Worm (Caenorhabditis elegans) whole organism, L3 larva: ENCODE measurements around the gene str-64.

Source experiments
- R02D3.7 ChIP-seq: fragments of 150-350 bp; optimal IDR thresholded peaks from 2 replicates; lab custom pipeline; 2014; ENCODE audit warnings: missing biosample characterization, missing genetic modification characterization
- ZK546.5 ChIP-seq: sonication (generic microtip); optimal IDR thresholded peaks from 2 replicates; lab custom pipeline; 2017; ENCODE audit warnings: missing biosample characterization, missing genetic modification characterization
- aly-2 ChIP-seq: fragments of 150-350 bp; optimal IDR thresholded peaks from 2 replicates; lab custom pipeline; 2014; ENCODE audit warnings: missing biosample characterization, missing genetic modification characterization
- ama-1 ChIP-seq: fragments of 150-350 bp; optimal IDR thresholded peaks from 2 replicates; lab custom pipeline; 2018
- ceh-28 ChIP-seq: fragments of 150-350 bp; optimal IDR thresholded peaks from 2 replicates; lab custom pipeline; 2014; ENCODE audit warnings: missing biosample characterization, missing genetic modification reagents, missing genetic modification characterization
- ceh-82 ChIP-seq: fragments of 150-350 bp; optimal IDR thresholded peaks from 2 replicates; lab custom pipeline; 2014; ENCODE audit warnings: missing biosample characterization, missing genetic modification characterization
- ceh-9 ChIP-seq: sonication (generic microtip); optimal IDR thresholded peaks from 2 replicates; lab custom pipeline; 2018; ENCODE audit warnings: missing biosample characterization, missing genetic modification characterization
- egl-27 ChIP-seq: sonication (generic microtip); optimal IDR thresholded peaks from 4 replicates; lab custom pipeline; 2017; ENCODE audit warnings: missing biosample characterization, missing genetic modification reagents, missing genetic modification characterization
- egl-5 ChIP-seq: fragments of 150-350 bp; optimal IDR thresholded peaks from 2 replicates; lab custom pipeline; 2017; ENCODE audit warnings: missing biosample characterization, missing genetic modification reagents, missing genetic modification characterization, inconsistent platforms
- elt-2 ChIP-seq: sonication (generic microtip); optimal IDR thresholded peaks from 2 replicates; lab custom pipeline; 2016; ENCODE audit warnings: missing genetic modification reagents, mild to moderate bottlenecking, missing genetic modification characterization, missing compliant biosample characterization
- elt-3 ChIP-seq, 3 experiments: fragments of 150-350 bp in 1 of 3; sonication (generic microtip) in 2 of 3; optimal IDR thresholded peaks; 2 replicates in 2 of 3; 4 replicates in 1 of 3; lab custom pipeline; 2014 to 2017; ENCODE audit warnings: missing biosample characterization in 3 of 3, missing genetic modification characterization in 3 of 3
- fkh-10 ChIP-seq: sonication (generic microtip); optimal IDR thresholded peaks from 2 replicates; lab custom pipeline; 2017; ENCODE audit warnings: missing biosample characterization, missing genetic modification reagents, missing genetic modification characterization
- fkh-2 ChIP-seq: fragments of 150-350 bp; optimal IDR thresholded peaks from 2 replicates; lab custom pipeline; 2014; ENCODE audit warnings: missing biosample characterization, missing genetic modification reagents, missing genetic modification characterization
- fos-1 ChIP-seq: fragments of 150-350 bp; optimal IDR thresholded peaks from 2 replicates; lab custom pipeline; 2014; ENCODE audit warnings: missing biosample characterization, missing genetic modification characterization
- hmg-11 ChIP-seq: sonication (generic microtip); optimal IDR thresholded peaks from 2 replicates; lab custom pipeline; 2016; ENCODE audit warnings: missing genetic modification characterization, missing compliant biosample characterization
- jun-1 ChIP-seq: fragments of 150-350 bp; optimal IDR thresholded peaks from 2 replicates; lab custom pipeline; 2014; ENCODE audit warnings: missing biosample characterization, missing genetic modification reagents, missing genetic modification characterization
- lin-15B ChIP-seq: fragments of 150-350 bp; optimal IDR thresholded peaks from 2 replicates; lab custom pipeline; 2014; ENCODE audit warnings: missing biosample characterization, missing genetic modification characterization
- lin-39 ChIP-seq: fragments of 150-350 bp; optimal IDR thresholded peaks from 2 replicates; lab custom pipeline; 2018; ENCODE audit warnings: missing biosample characterization, missing genetic modification reagents, missing genetic modification characterization
- lsy-12 ChIP-seq: sonication (generic microtip); optimal IDR thresholded peaks from 2 replicates; lab custom pipeline; 2016; ENCODE audit warnings: mild to moderate bottlenecking, missing genetic modification characterization, missing compliant biosample characterization
- mdl-1 ChIP-seq: fragments of 150-350 bp; optimal IDR thresholded peaks from 2 replicates; lab custom pipeline; 2014; ENCODE audit warnings: missing biosample characterization, missing genetic modification characterization
- mml-1 ChIP-seq: fragments of 150-350 bp; sonication (generic microtip); optimal IDR thresholded peaks from 3 replicates; lab custom pipeline; 2014; ENCODE audit warnings: missing biosample characterization, missing genetic modification characterization
- nfya-1 ChIP-seq: sonication (generic microtip); optimal IDR thresholded peaks from 2 replicates; lab custom pipeline; 2017; ENCODE audit warnings: missing genetic modification characterization, mild to moderate bottlenecking, missing compliant biosample characterization, antibody characterized with exemption, moderate library complexity; ENCODE audit not compliant: insufficient read depth
- nhr-12 ChIP-seq: fragments of 150-350 bp; optimal IDR thresholded peaks from 2 replicates; lab custom pipeline; 2014; ENCODE audit warnings: missing biosample characterization, missing genetic modification characterization
- nhr-23 ChIP-seq: fragments of 150-350 bp; optimal IDR thresholded peaks from 2 replicates; lab custom pipeline; 2014; ENCODE audit warnings: missing biosample characterization, missing genetic modification reagents, missing genetic modification characterization
- nhr-237 ChIP-seq: fragments of 150-350 bp; optimal IDR thresholded peaks from 2 replicates; lab custom pipeline; 2014; ENCODE audit warnings: missing biosample characterization, missing genetic modification characterization
- nhr-25 ChIP-seq: sonication (generic microtip); optimal IDR thresholded peaks from 2 replicates; lab custom pipeline; 2017; ENCODE audit warnings: missing biosample characterization, missing genetic modification characterization
- nhr-28 ChIP-seq: fragments of 150-350 bp; optimal IDR thresholded peaks from 2 replicates; lab custom pipeline; 2014; ENCODE audit warnings: missing biosample characterization, missing genetic modification characterization
- nhr-43 ChIP-seq: sonication (generic microtip); optimal IDR thresholded peaks from 2 replicates; lab custom pipeline; 2016; ENCODE audit warnings: mild to moderate bottlenecking, missing genetic modification characterization, missing compliant biosample characterization; ENCODE audit not compliant: poor library complexity, severe bottlenecking
- nhr-76 ChIP-seq: fragments of 150-350 bp; sonication (generic microtip); optimal IDR thresholded peaks from 5 replicates; lab custom pipeline; 2014; ENCODE audit warnings: missing biosample characterization, missing genetic modification characterization
- nhr-77 ChIP-seq: fragments of 150-350 bp; optimal IDR thresholded peaks from 2 replicates; lab custom pipeline; 2014; ENCODE audit warnings: missing biosample characterization, missing genetic modification characterization
- pha-4 ChIP-seq: fragments of 150-350 bp; optimal IDR thresholded peaks from 2 replicates; lab custom pipeline; 2014; ENCODE audit warnings: missing biosample characterization, missing genetic modification reagents, missing genetic modification characterization
- pqm-1 ChIP-seq: fragments of 150-350 bp; optimal IDR thresholded peaks from 2 replicates; lab custom pipeline; 2017; ENCODE audit warnings: missing biosample characterization, missing genetic modification characterization, inconsistent platforms
- sea-2 ChIP-seq: fragments of 150-350 bp; sonication (generic microtip); optimal IDR thresholded peaks from 4 replicates; lab custom pipeline; 2014; ENCODE audit warnings: missing biosample characterization, missing genetic modification reagents, missing genetic modification characterization
- skn-1 ChIP-seq: fragments of 150-350 bp; optimal IDR thresholded peaks from 2 replicates; lab custom pipeline; 2014; ENCODE audit warnings: missing biosample characterization, missing genetic modification characterization
- snpc-4 ChIP-seq: fragments of 150-350 bp; optimal IDR thresholded peaks from 2 replicates; lab custom pipeline; 2014; ENCODE audit warnings: missing biosample characterization, missing genetic modification characterization
- tbx-2 ChIP-seq: sonication (generic microtip); optimal IDR thresholded peaks from 2 replicates; lab custom pipeline; 2016; ENCODE audit warnings: mild to moderate bottlenecking, missing genetic modification characterization, missing compliant biosample characterization
- unc-39 ChIP-seq: sonication (generic microtip); optimal IDR thresholded peaks from 4 replicates; lab custom pipeline; 2017; ENCODE audit warnings: missing biosample characterization, missing genetic modification characterization
- unc-62 ChIP-seq: fragments of 150-350 bp; sonication (generic microtip); optimal IDR thresholded peaks from 4 replicates; lab custom pipeline; 2014; ENCODE audit warnings: missing biosample characterization, missing genetic modification reagents, missing genetic modification characterization
- zag-1 ChIP-seq: fragments of 150-350 bp; optimal IDR thresholded peaks from 2 replicates; lab custom pipeline; 2014; ENCODE audit warnings: missing biosample characterization, missing genetic modification characterization
- ztf-11 ChIP-seq: fragments of 150-350 bp; optimal IDR thresholded peaks from 2 replicates; lab custom pipeline; 2014; ENCODE audit warnings: missing biosample characterization, missing genetic modification characterization
- ztf-4 ChIP-seq: fragments of 150-350 bp; optimal IDR thresholded peaks from 2 replicates; lab custom pipeline; 2014; ENCODE audit warnings: missing biosample characterization, missing genetic modification characterization

The str-64 gene

DNA sequence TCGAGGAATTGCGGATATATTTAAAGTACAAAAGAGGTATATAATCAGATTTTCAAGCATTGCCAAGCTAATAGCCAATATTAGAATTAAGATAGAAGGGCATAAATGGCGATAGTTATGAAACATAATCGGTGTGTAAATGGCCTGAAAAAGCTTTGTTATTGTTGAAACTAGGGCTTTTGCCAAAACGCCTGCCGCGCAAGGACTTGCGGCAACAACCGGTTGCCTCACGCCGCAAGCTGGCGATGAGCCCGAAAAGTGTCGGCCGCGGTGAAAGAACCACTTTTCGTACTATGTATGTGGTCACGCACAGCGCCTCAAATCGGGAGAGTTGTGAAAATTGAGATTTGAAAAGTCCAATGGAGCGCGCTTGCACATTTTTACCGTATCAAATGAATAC, 16.4 kb downstream of the str-64 start:
- no peak for TF ChIP-seq tbx-2 (tag; lab: Kevin White, UChicago)
- no peak for TF ChIP-seq fos-1 (tag; lab: Kevin White, UChicago)
- TF ChIP-seq nhr-25 (tag; lab: Kevin White, UChicago): no peak

DNA sequence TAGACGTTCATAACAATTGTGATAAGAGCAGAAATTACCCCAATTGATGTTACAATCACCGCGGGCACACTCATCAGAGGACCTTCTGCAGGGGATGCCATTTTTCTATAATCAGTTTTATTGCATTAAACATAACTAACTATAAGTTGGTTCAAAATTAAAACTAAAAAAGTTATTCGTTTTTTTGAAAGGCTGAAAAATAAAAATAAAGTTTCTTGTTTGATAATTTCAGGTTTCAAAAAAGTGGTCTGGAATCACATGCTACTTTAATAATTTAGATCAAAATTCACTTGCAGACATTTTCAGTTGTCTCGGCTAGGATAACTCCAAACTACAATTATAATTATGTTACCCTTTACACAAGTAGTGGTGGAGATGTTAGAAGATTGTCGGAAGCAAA, 18.8 kb downstream of the str-64 start, which contains the start of gene srbc-1:
Gene srbc-1 (minus strand): TSS at position 101 of the 400 bp plus-strand sequence.
- no peak for TF ChIP-seq ama-1 (lab: Kevin White, UChicago)
- no peak for TF ChIP-seq nfya-1 (tag; lab: Kevin White, UChicago)
- TF ChIP-seq R02D3.7 (tag; lab: Kevin White, UChicago): no peak
- TF ChIP-seq nhr-23 (tag; lab: Kevin White, UChicago): no peak
- no peak for TF ChIP-seq sea-2
- no peak for TF ChIP-seq unc-39 (tag; lab: Kevin White, UChicago)
- TF ChIP-seq nhr-28: no peak
- no peak for TF ChIP-seq jun-1 (tag; lab: Kevin White, UChicago)
- no peak for TF ChIP-seq nhr-12 (tag; lab: Kevin White, UChicago)
- TF ChIP-seq unc-62 (GFP tag; lab: Kevin White, UChicago): no peak
- no peak for TF ChIP-seq nhr-25 (tag; lab: Kevin White, UChicago)
- no peak for TF ChIP-seq zag-1
- no peak for TF ChIP-seq nhr-43
- no peak for TF ChIP-seq pqm-1
- no peak for TF ChIP-seq skn-1 (tag; lab: Kevin White, UChicago)
- no peak for TF ChIP-seq ceh-28 (tag; lab: Kevin White, UChicago)
- no peak for TF ChIP-seq elt-3 (tag; optimal IDR thresholded peaks at IDR 0.05; lab: Kevin White, UChicago)

DNA sequence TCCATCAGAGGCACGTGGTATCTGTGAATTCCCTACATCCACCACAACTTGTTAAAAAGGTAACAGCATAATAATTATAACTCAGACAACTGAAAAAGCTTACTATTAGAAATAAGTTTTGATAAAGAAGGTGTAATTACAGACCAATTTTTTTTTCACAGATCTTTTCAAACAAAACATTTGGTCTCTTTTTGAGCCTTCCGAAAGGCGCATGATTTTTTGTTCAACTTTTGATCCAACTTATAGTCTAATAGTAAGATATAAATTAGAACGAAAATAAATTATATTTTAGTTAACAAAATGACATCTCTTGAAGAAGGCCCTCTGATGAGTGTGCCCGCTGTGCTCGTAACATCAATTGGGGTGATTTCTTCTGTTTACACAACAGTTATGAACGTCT, 25.1 kb downstream of the str-64 start, which contains the start of gene srbc-3:
Gene srbc-3 (plus strand): TSS at position 301 of the 400 bp plus-strand sequence.
- TF ChIP-seq egl-27 (tag; lab: Kevin White, UChicago) (no peak), nfya-1 (tag; lab: Kevin White, UChicago) (no peak), unc-39 (tag; lab: Kevin White, UChicago) (no peak), ama-1 (lab: Kevin White, UChicago) (no peak), nhr-12 (tag; lab: Kevin White, UChicago) (no peak), ztf-11 (tag; lab: Kevin White, UChicago) (no peak), nhr-76 (tag; lab: Kevin White, UChicago) (no peak), mml-1 (tag; lab: Kevin White, UChicago) (no peak), aly-2 (no peak), elt-2 (tag; lab: Kevin White, UChicago) (no peak), hmg-11 (no peak), R02D3.7 (tag; lab: Kevin White, UChicago) (no peak), ceh-82 (tag; lab: Kevin White, UChicago) (no peak), snpc-4 (no peak), unc-62 (GFP tag; lab: Kevin White, UChicago) (no peak), nhr-237 (tag; lab: Kevin White, UChicago) (no peak), ceh-28 (tag; lab: Kevin White, UChicago) (no peak)

DNA sequence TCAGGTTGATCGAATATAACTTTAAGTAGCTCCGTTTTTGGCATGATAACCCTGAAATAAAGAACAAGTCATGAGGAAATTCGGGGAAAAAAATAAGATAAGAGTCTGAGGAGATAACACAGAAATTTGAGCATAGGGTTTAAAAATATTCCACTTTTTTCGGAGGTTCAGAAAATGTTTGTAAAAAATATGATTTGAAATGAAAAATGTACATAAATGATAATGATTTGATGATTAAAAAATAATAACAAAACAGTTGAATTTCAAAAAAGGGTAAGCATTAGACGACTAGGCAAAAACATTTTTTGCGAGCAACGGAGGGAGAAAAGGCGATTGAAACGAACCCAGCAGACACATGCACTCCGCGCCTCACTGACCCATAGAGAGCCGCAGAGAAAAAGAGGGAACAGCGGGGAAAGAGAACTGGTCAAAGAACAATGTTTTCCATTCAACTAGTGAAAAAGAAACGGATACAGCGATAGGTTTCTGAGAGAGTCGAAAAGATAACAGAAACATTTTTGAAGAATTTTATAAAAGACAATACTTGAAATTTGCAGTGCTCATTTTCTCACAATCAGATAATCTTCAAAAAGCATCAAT, 29.1 kb downstream of the str-64 start, which contains the start of gene arrd-18:
Gene arrd-18 (minus strand): TSS at position 51 of the 600 bp plus-strand sequence.
- TF ChIP-seq hmg-11 (peak; percentile 50), unc-62 (GFP tag; lab: Kevin White, UChicago) (no peak), snpc-4 (peak; percentile 14), nfya-1 (tag; lab: Kevin White, UChicago) (peak; percentile 27), elt-2 (tag; lab: Kevin White, UChicago) (peak; percentile 38), nhr-28 (no peak)

DNA sequence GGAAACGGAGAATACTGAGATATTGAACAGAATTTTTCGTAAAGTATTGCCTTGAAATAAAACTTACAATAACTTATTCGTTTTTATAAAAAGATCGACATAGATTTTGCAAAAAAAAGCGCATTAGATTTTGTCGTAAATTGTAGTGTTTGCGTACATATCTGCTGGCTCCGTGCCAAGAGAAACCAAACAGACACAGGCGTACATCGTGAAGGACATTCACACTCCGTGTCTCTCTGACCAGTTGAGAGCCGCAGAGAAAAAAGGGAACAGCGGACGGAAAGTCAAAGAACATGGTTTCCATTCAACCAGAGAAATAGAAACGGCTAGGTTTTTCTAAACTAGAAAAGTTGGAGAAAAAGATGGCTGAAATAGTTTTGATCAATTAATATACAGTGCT, 32.3 kb downstream of the str-64 start, which contains the start of gene arrd-19:
Gene arrd-19 (minus strand): TSS at position 209 of the 400 bp plus-strand sequence.
- TF ChIP-seq nfya-1 (tag; lab: Kevin White, UChicago) (peak; percentile 83), elt-3 (tag; optimal IDR thresholded peaks at IDR 0.05; lab: Kevin White, UChicago) (peak in 1 of 3 experiments; percentile 39), mml-1 (tag; lab: Kevin White, UChicago) (no peak), skn-1 (tag; lab: Kevin White, UChicago) (no peak), R02D3.7 (tag; lab: Kevin White, UChicago) (no peak), elt-2 (tag; lab: Kevin White, UChicago) (peak; percentile 46), snpc-4 (peak; percentile 45), mdl-1 (no peak), fkh-2 (no peak), pqm-1 (peak; percentile 11), pha-4 (tag; lab: Kevin White, UChicago) (peak; percentile 89), nhr-23 (tag; lab: Kevin White, UChicago) (peak; percentile 85), ztf-4 (tag; lab: Kevin White, UChicago) (no peak), lin-15B (tag; lab: Kevin White, UChicago) (peak; percentile 70), ama-1 (lab: Kevin White, UChicago) (no peak), ceh-82 (tag; lab: Kevin White, UChicago) (no peak), ZK546.5 (no peak), ceh-9 (no peak), nhr-237 (tag; lab: Kevin White, UChicago) (no peak), egl-5 (peak; percentile 75), lin-39 (tag; lab: Kevin White, UChicago) (peak; percentile 60), nhr-76 (tag; lab: Kevin White, UChicago) (no peak), nhr-77 (tag; lab: Kevin White, UChicago) (no peak), fkh-10 (GFP tag; lab: Kevin White, UChicago) (no peak), unc-39 (tag; lab: Kevin White, UChicago) (no peak), lsy-12 (no peak), nhr-43 (peak; percentile 72)
